Fruit fly (Drosophila melanogaster): Measurements from ENCODE around the gene AGO2.

DNA sequence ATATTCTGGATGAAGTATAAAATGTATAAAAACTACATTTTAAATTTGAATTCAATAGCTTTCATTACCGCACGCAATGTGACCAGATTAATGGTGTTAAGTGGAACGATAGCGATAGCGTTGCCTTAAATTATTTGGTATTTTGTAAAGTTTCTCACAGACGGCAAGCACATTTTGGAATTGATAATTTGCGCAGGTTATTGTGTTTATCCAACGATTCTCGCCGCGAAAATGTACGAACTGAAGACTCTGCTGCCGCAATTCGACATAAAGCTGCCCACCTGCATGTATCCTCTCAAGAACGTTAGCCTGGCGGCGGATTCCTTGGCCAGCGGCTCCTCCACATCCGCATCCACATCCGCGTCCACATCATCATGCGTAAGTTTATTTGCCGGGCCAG lies 29.6 kb downstream of the AGO2 start, which contains the start of gene AIMP2:
- no peak for TF ChIP-seq usp (GFP tag; optimal IDR thresholded peaks at IDR 0.05)
- TF ChIP-seq EcR (GFP tag; optimal IDR thresholded peaks at IDR 0.05), result no peak
- TF ChIP-seq CG8478 (optimal IDR thresholded peaks at IDR 0.05), result no peak
